Worm (Caenorhabditis elegans): ENCODE results near the gene acdh-13.

DNA sequence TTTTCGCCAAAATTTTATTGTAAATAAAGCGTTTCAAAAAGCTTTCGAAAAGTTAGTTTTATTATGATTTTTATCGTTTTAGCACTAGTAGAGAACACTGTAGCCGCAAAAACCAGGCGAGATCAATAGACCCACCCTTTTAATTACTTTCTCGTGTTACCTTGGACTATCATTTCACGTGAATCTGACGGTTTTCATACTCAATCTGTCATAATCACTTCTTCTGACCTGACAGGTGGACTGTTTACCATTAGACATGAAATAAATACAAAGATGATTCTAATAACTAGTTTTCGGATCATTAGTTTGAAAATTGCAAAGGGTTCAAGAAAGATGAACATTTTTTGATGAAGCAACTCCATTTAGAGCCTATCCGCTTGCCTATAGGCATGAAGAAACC lies 35.6 kb downstream of the acdh-13 start:
- TF ChIP-seq mdl-1 (tag; optimal IDR thresholded peaks at IDR 0.05) (peak in 1 of 2 experiments; percentile 57), unc-130 (tag; optimal IDR thresholded peaks at IDR 0.05) (peak; percentile 37), pqm-1 (tag; optimal IDR thresholded peaks at IDR 0.05) (no peak), elt-3 (tag; optimal IDR thresholded peaks at IDR 0.05) (peak in 5 of 6 experiments; percentile 44 to 85 (median 69)), efl-3 (GFP tag; optimal IDR thresholded peaks at IDR 0.05) (no peak), nhr-76 (tag; optimal IDR thresholded peaks at IDR 0.05) (no peak), nhr-90 (tag; optimal IDR thresholded peaks at IDR 0.05; ENCODE audit: poor library complexity) (no peak), egl-27 (tag; optimal IDR thresholded peaks at IDR 0.05) (no peak)

Measured in whole organism, L1 larva.